Worm (Caenorhabditis elegans) whole organism, L4 larva: ENCODE measurements around the gene F18F11.4.

Source experiments
- F26F4.8 ChIP-seq: fragments of 200-800 bp; sonication (Bioruptor generic); conservative IDR thresholded peaks from 2 replicates; pipeline ENCODE4 v1.3.6; 2022; ENCODE audit warnings: missing genetic modification characterization, missing compliant biosample characterization
- F37D6.2 ChIP-seq: sonication (generic microtip); optimal IDR thresholded peaks from 2 replicates; lab custom pipeline; 2016; ENCODE audit warnings: mild to moderate bottlenecking, missing genetic modification characterization, missing compliant biosample characterization
- F44E2.7 ChIP-seq: fragments of 200-800 bp; sonication (Bioruptor generic); IDR thresholded peaks from 2 replicates; pipeline ENCODE4 v2.1.2; 2022; ENCODE audit warnings: missing genetic modification characterization, missing compliant biosample characterization
- R02D3.7 ChIP-seq: fragments of 150-350 bp; sonication (generic microtip); optimal IDR thresholded peaks from 3 replicates; lab custom pipeline; 2014; ENCODE audit warnings: missing biosample characterization, missing genetic modification characterization
- Y75B8A.6 ChIP-seq: fragments of 200-800 bp; sonication (Bioruptor generic); IDR thresholded peaks from 2 replicates; pipeline ENCODE4 v1.3.6; 2022; ENCODE audit warnings: missing genetic modification reagents, missing genetic modification characterization, missing compliant biosample characterization
- ZK337.2 ChIP-seq: fragments of 200-800 bp; sonication (Bioruptor generic); IDR thresholded peaks from 2 replicates; pipeline ENCODE4 v1.3.6; 2022; ENCODE audit warnings: missing genetic modification reagents, missing genetic modification characterization, missing compliant biosample characterization
- arid-1 ChIP-seq: fragments of 200-800 bp; sonication (Bioruptor generic); conservative IDR thresholded peaks from 2 replicates; pipeline ENCODE4 v1.3.6; 2022; ENCODE audit warnings: missing genetic modification reagents, missing genetic modification characterization, missing compliant biosample characterization
- attf-4 ChIP-seq: sonication (generic microtip); optimal IDR thresholded peaks from 3 replicates; lab custom pipeline; 2017; ENCODE audit warnings: missing biosample characterization, missing genetic modification characterization
- ceh-20 ChIP-seq: fragments of 200-800 bp; sonication (Bioruptor generic); IDR thresholded peaks from 2 replicates; pipeline ENCODE4 v1.3.6; 2022; ENCODE audit warnings: missing genetic modification reagents, missing genetic modification characterization, missing compliant biosample characterization
- ceh-44 ChIP-seq: fragments of 200-800 bp; sonication (Bioruptor generic); IDR thresholded peaks from 2 replicates; pipeline ENCODE4 v1.3.6; 2022; ENCODE audit warnings: missing genetic modification reagents, missing genetic modification characterization, missing compliant biosample characterization
- ceh-62 ChIP-seq: sonication (generic microtip); optimal IDR thresholded peaks from 2 replicates; lab custom pipeline; 2017; ENCODE audit warnings: missing biosample characterization, missing genetic modification characterization
- daf-16 ChIP-seq, 3 experiments: sonication (generic microtip); optimal IDR thresholded peaks; 2 replicates each; lab custom pipeline; 2016 to 2017; ENCODE audit warnings: missing genetic modification characterization in 3 of 3, missing genetic modification reagents in 3 of 3, mild to moderate bottlenecking in 2 of 3, missing compliant biosample characterization in 2 of 3, missing biosample characterization in 1 of 3, moderate library complexity in 1 of 3
- daf-8 ChIP-seq: fragments of 200-800 bp; sonication (Bioruptor generic); IDR thresholded peaks from 2 replicates; pipeline ENCODE4 v1.3.6; 2022; ENCODE audit warnings: missing genetic modification characterization, missing compliant biosample characterization
- dmd-6 ChIP-seq: fragments of 200-800 bp; sonication (Bioruptor generic); IDR thresholded peaks from 2 replicates; pipeline ENCODE4 v1.3.6; 2022; ENCODE audit warnings: missing genetic modification reagents, missing genetic modification characterization, missing compliant biosample characterization
- dmd-8 ChIP-seq: fragments of 200-800 bp; sonication (Bioruptor generic); IDR thresholded peaks from 2 replicates; pipeline ENCODE4 v1.3.6; 2022; ENCODE audit warnings: missing genetic modification characterization, missing compliant biosample characterization
- dmd-9 ChIP-seq: fragments of 200-800 bp; sonication (Bioruptor generic); IDR thresholded peaks from 2 replicates; pipeline ENCODE4 v1.3.6; 2022; ENCODE audit warnings: missing genetic modification reagents, missing genetic modification characterization, missing compliant biosample characterization
- dve-1 ChIP-seq: sonication (generic microtip); optimal IDR thresholded peaks from 2 replicates; lab custom pipeline; 2017; ENCODE audit warnings: antibody characterized with exemption, mild to moderate bottlenecking, missing genetic modification characterization, missing compliant biosample characterization; ENCODE audit not compliant: insufficient read depth
- egl-43 ChIP-seq: fragments of 200-800 bp; sonication (Bioruptor generic); IDR thresholded peaks from 2 replicates; pipeline ENCODE4 v1.3.6; 2022; ENCODE audit warnings: missing genetic modification reagents, missing genetic modification characterization, missing compliant biosample characterization
- fos-1 ChIP-seq: fragments of 150-350 bp; optimal IDR thresholded peaks from 2 replicates; lab custom pipeline; 2014; ENCODE audit warnings: missing biosample characterization, missing genetic modification characterization
- hif-1 ChIP-seq, 2 experiments: sonication (generic microtip); optimal IDR thresholded peaks; 2 replicates each; lab custom pipeline; 2016 to 2017; ENCODE audit warnings: missing compliant biosample characterization in 2 of 2, missing genetic modification characterization in 2 of 2, missing genetic modification reagents in 2 of 2, missing genotype in 2 of 2, mild to moderate bottlenecking in 1 of 2
- hlh-11 ChIP-seq: fragments of 200-800 bp; sonication (Bioruptor generic); optimal IDR thresholded peaks from 2 replicates; lab custom pipeline; 2018; ENCODE audit warnings: mild to moderate bottlenecking, missing genetic modification characterization, missing compliant biosample characterization
- hlh-30 ChIP-seq: sonication (generic microtip); optimal IDR thresholded peaks from 2 replicates; lab custom pipeline; 2017; ENCODE audit warnings: antibody characterized with exemption, mild to moderate bottlenecking, missing genetic modification characterization, missing compliant biosample characterization; ENCODE audit not compliant: insufficient read depth
- lin-1 ChIP-seq: fragments of 200-800 bp; sonication (Bioruptor generic); IDR thresholded peaks from 2 replicates; pipeline ENCODE4 v1.3.6; 2022; ENCODE audit warnings: missing genetic modification reagents, missing genetic modification characterization, missing compliant biosample characterization
- lin-13 ChIP-seq: fragments of 150-350 bp; optimal IDR thresholded peaks from 2 replicates; lab custom pipeline; 2014; ENCODE audit warnings: missing biosample characterization, missing genetic modification reagents, missing genetic modification characterization
- lin-29 ChIP-seq: fragments of 200-800 bp; sonication (Bioruptor generic); IDR thresholded peaks from 2 replicates; pipeline ENCODE4 v1.3.6; 2022; ENCODE audit warnings: missing genetic modification reagents, missing genetic modification characterization, missing compliant biosample characterization
- lin-38 ChIP-seq: fragments of 200-800 bp; sonication (Bioruptor generic); IDR thresholded peaks from 2 replicates; pipeline ENCODE4 v1.3.6; 2022; ENCODE audit warnings: missing genetic modification reagents, missing genetic modification characterization, missing compliant biosample characterization
- mdl-1 ChIP-seq, 2 experiments: fragments of 150-350 bp in 1 of 2; sonication (generic microtip) in 1 of 2; optimal IDR thresholded peaks; 2 replicates each; lab custom pipeline; 2014 to 2017; ENCODE audit warnings: missing biosample characterization in 2 of 2, missing genetic modification characterization in 2 of 2
- mdt-29 ChIP-seq: fragments of 200-800 bp; sonication (Bioruptor generic); IDR thresholded peaks from 2 replicates; pipeline ENCODE4 v1.3.6; 2022; ENCODE audit warnings: missing genetic modification reagents, missing genetic modification characterization, missing compliant biosample characterization
- mxl-3 ChIP-seq: fragments of 200-800 bp; sonication (Bioruptor generic); optimal IDR thresholded peaks from 2 replicates; lab custom pipeline; 2018; ENCODE audit warnings: mild to moderate bottlenecking, missing genetic modification characterization, missing compliant biosample characterization
- nhr-10 ChIP-seq: fragments of 150-350 bp; optimal IDR thresholded peaks from 2 replicates; lab custom pipeline; 2014; ENCODE audit warnings: missing biosample characterization, missing genetic modification characterization
- nhr-102 ChIP-seq: sonication (generic microtip); optimal IDR thresholded peaks from 2 replicates; lab custom pipeline; 2016; ENCODE audit warnings: mild to moderate bottlenecking, missing genetic modification characterization, moderate library complexity, missing compliant biosample characterization
- nhr-11 ChIP-seq: fragments of 150-350 bp; optimal IDR thresholded peaks from 2 replicates; lab custom pipeline; 2014; ENCODE audit warnings: missing biosample characterization, missing genetic modification characterization
- nhr-111 ChIP-seq: fragments of 200-800 bp; sonication (Bioruptor generic); optimal IDR thresholded peaks from 2 replicates; lab custom pipeline; 2018; ENCODE audit warnings: mild to moderate bottlenecking, missing genetic modification characterization, missing compliant biosample characterization
- nhr-25 ChIP-seq: sonication (generic microtip); optimal IDR thresholded peaks from 2 replicates; lab custom pipeline; 2017; ENCODE audit warnings: missing genetic modification characterization, mild to moderate bottlenecking, missing compliant biosample characterization, antibody characterized with exemption, moderate library complexity, borderline replicate concordance; ENCODE audit not compliant: insufficient read depth
- nhr-42 ChIP-seq: fragments of 200-800 bp; sonication (Bioruptor generic); IDR thresholded peaks from 2 replicates; pipeline ENCODE4 v1.3.6; 2022; ENCODE audit warnings: missing genetic modification characterization, missing compliant biosample characterization
- pha-4 ChIP-seq, 2 experiments: fragments of 150-350 bp in 1 of 2; fragments of 200-800 bp in 1 of 2; sonication (Bioruptor generic) in 1 of 2; IDR thresholded peaks in 1 of 2; optimal IDR thresholded peaks in 1 of 2; 2 replicates each; pipeline versions ENCODE4 v1.3.6 to Lab custom; 2014 to 2022; ENCODE audit warnings: missing genetic modification characterization in 2 of 2, missing genetic modification reagents in 2 of 2, missing biosample characterization in 1 of 2, missing compliant biosample characterization in 1 of 2
- php-3 ChIP-seq: fragments of 200-800 bp; sonication (Bioruptor generic); IDR thresholded peaks from 2 replicates; pipeline ENCODE4 v1.3.6; 2022; ENCODE audit warnings: missing genetic modification reagents, missing genetic modification characterization, missing compliant biosample characterization
- pqm-1 ChIP-seq: sonication (generic microtip); optimal IDR thresholded peaks from 2 replicates; lab custom pipeline; 2017; ENCODE audit warnings: missing biosample characterization, missing genetic modification characterization
- saeg-2 ChIP-seq: fragments of 200-800 bp; sonication (Bioruptor generic); IDR thresholded peaks from 2 replicates; pipeline ENCODE4 v1.3.6; 2022; ENCODE audit warnings: missing genetic modification reagents, missing genetic modification characterization, missing compliant biosample characterization
- skn-1 ChIP-seq: fragments of 150-350 bp; optimal IDR thresholded peaks from 2 replicates; lab custom pipeline; 2014; ENCODE audit warnings: missing biosample characterization, missing genetic modification characterization
- snpc-4 ChIP-seq: fragments of 150-350 bp; optimal IDR thresholded peaks from 2 replicates; lab custom pipeline; 2014; ENCODE audit warnings: missing biosample characterization, missing genetic modification characterization
- spr-1 ChIP-seq: sonication (generic microtip); optimal IDR thresholded peaks from 2 replicates; lab custom pipeline; 2016; ENCODE audit warnings: mild to moderate bottlenecking, missing genetic modification characterization, missing compliant biosample characterization
- tag-97 ChIP-seq: fragments of 200-800 bp; sonication (Bioruptor generic); IDR thresholded peaks from 2 replicates; pipeline ENCODE4 v1.3.6; 2022; ENCODE audit warnings: missing genetic modification characterization, missing compliant biosample characterization
- vab-7 ChIP-seq: fragments of 200-800 bp; sonication (Bioruptor generic); IDR thresholded peaks from 2 replicates; pipeline ENCODE4 v1.3.6; 2022; ENCODE audit warnings: missing genetic modification reagents, missing genetic modification characterization, missing compliant biosample characterization
- zag-1 ChIP-seq: fragments of 150-350 bp; optimal IDR thresholded peaks from 2 replicates; lab custom pipeline; 2014; ENCODE audit warnings: missing biosample characterization, missing genetic modification characterization
- zfp-2 ChIP-seq: sonication (generic microtip); optimal IDR thresholded peaks from 2 replicates; lab custom pipeline; 2016; ENCODE audit warnings: mild to moderate bottlenecking, missing genetic modification characterization, missing compliant biosample characterization
- zip-11 ChIP-seq: fragments of 200-800 bp; sonication (Bioruptor generic); IDR thresholded peaks from 2 replicates; pipeline ENCODE4 v1.3.6; 2022; ENCODE audit warnings: missing genetic modification characterization, missing compliant biosample characterization
- ztf-7 ChIP-seq: fragments of 150-350 bp; optimal IDR thresholded peaks from 2 replicates; lab custom pipeline; 2014; ENCODE audit warnings: missing biosample characterization, missing genetic modification characterization

F18F11.4 gene

DNA sequence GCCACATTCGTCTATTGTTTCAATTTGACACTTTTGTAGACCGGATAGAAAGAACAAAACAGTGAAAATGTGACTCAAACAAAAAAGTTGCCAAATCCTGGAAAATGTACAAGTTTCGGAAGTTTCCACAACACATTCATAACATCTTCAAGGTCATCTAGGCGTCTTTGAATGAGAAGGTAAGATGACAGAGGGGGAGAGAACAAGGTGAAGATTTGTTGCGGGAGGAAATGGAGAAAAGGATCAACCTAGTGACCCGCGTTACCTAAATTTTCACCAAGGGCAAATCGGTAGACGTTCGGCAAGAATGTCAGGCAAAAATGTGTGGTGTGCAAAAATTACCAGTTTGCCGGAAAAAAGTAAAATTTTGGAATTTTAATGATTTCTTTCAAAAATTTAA is 47.2 kb downstream of the F18F11.4 start:
- TF ChIP-seq pqm-1 (tag; lab: Kevin White, UChicago), result no peak
- no peak for TF ChIP-seq zip-11
- no peak for TF ChIP-seq skn-1 (tag; lab: Kevin White, UChicago)
- TF ChIP-seq mdl-1 (tag; optimal IDR thresholded peaks at IDR 0.05; lab: Kevin White, UChicago), result no peak
- no peak for TF ChIP-seq R02D3.7 (tag; lab: Kevin White, UChicago)
- TF ChIP-seq dmd-8 (GFP tag; lab: Robert Waterston, UW), result no peak
- TF ChIP-seq lin-38, result no peak
- TF ChIP-seq attf-4 (tag; lab: Kevin White, UChicago), result no peak
- TF ChIP-seq mdt-29 (GFP tag; lab: Robert Waterston, UW), result no peak
- no peak for TF ChIP-seq arid-1 (GFP tag; lab: Robert Waterston, UW)
- TF ChIP-seq ceh-62 (tag; lab: Kevin White, UChicago), result no peak
- no peak for TF ChIP-seq nhr-102 (tag; lab: Kevin White, UChicago)
- no peak for TF ChIP-seq dmd-9 (GFP tag; lab: Robert Waterston, UW)
- TF ChIP-seq mxl-3 (GFP tag; lab: Kevin White, UChicago), result no peak
- TF ChIP-seq nhr-10 (tag; lab: Kevin White, UChicago), result no peak
- TF ChIP-seq nhr-11 (tag; lab: Kevin White, UChicago), result no peak
- no peak for TF ChIP-seq pha-4 (GFP tag; IDR thresholded peaks at IDR 0.05; lab: Robert Waterston, UW)
- TF ChIP-seq pha-4 (tag; optimal IDR thresholded peaks at IDR 0.05; lab: Kevin White, UChicago), result no peak
- no peak for TF ChIP-seq daf-16 (GFP tag; optimal IDR thresholded peaks at IDR 0.05; lab: Kevin White, UChicago)
- no peak for TF ChIP-seq daf-16 (tag; optimal IDR thresholded peaks at IDR 0.05; lab: Kevin White, UChicago)
- TF ChIP-seq nhr-111 (GFP tag; lab: Kevin White, UChicago), result no peak

DNA sequence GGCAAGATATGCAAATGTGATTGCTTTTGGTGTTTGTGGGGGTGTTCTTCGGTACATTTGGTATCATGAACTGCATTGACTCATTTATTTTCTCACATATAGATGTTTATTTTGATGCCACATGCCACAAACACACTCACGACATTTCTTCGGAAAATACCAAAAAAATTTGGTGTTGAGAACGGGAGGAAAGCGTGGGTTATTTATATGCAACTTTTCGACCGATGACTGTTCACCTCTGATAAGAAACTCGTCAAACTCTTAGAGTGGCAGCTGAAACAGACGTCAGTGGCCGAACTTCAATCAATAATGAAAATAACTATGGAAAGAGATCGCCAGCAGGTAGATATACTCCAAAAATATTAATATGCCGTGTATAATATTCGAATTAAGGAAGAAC is 47.7 kb downstream of the F18F11.4 start:
- no peak for TF ChIP-seq zfp-2
- no peak for TF ChIP-seq ztf-7 (tag; lab: Kevin White, UChicago)
- TF ChIP-seq lin-1, result no peak
- no peak for TF ChIP-seq lin-29 (GFP tag; lab: Robert Waterston, UW)
- TF ChIP-seq Y75B8A.6 (GFP tag; lab: Robert Waterston, UW), result no peak
- TF ChIP-seq hlh-30 (tag; lab: Kevin White, UChicago), result peak; percentile 32
- no peak for TF ChIP-seq hif-1 (tag; optimal IDR thresholded peaks at IDR 0.05; lab: Kevin White, UChicago)
- no peak for TF ChIP-seq php-3 (GFP tag; lab: Robert Waterston, UW)
- peak; percentile 43; the same call in 1 of the 2 replicates for TF ChIP-seq dmd-6 (GFP tag; lab: Robert Waterston, UW)
- TF ChIP-seq zip-11, result no peak
- TF ChIP-seq ZK337.2, result no peak
- TF ChIP-seq nhr-25 (tag; lab: Kevin White, UChicago), result no peak
- no peak for TF ChIP-seq ceh-44 (GFP tag; lab: Robert Waterston, UW)
- no peak for TF ChIP-seq daf-8 (GFP tag; lab: Robert Waterston, UW)
- no peak for TF ChIP-seq egl-43 (GFP tag; lab: Robert Waterston, UW)
- TF ChIP-seq F26F4.8 (GFP tag; lab: Robert Waterston, UW), result no peak
- no peak for TF ChIP-seq vab-7
- TF ChIP-seq nhr-42 (GFP tag; lab: Robert Waterston, UW), result no peak
- TF ChIP-seq fos-1 (tag; lab: Kevin White, UChicago), result no peak
- TF ChIP-seq hlh-11 (tag; lab: Kevin White, UChicago), result peak; percentile 32
- TF ChIP-seq ceh-62 (tag; lab: Kevin White, UChicago), result no peak
- no peak for TF ChIP-seq saeg-2 (GFP tag; lab: Robert Waterston, UW)
- no peak for TF ChIP-seq tag-97 (GFP tag; lab: Robert Waterston, UW)
- no peak for TF ChIP-seq snpc-4 (tag; lab: Kevin White, UChicago)
- no peak for TF ChIP-seq F37D6.2 (tag; lab: Kevin White, UChicago)
- TF ChIP-seq lin-13 (GFP tag; lab: Kevin White, UChicago), result no peak
- TF ChIP-seq pqm-1 (tag; lab: Kevin White, UChicago), result peak; percentile 69
- no peak for TF ChIP-seq ceh-20
- TF ChIP-seq spr-1, result no peak
- no peak for TF ChIP-seq zag-1
- no peak for TF ChIP-seq daf-16 (GFP tag; optimal IDR thresholded peaks at IDR 0.05; lab: Kevin White, UChicago)
- peak; percentile 81 for TF ChIP-seq daf-16 (tag; optimal IDR thresholded peaks at IDR 0.05; lab: Kevin White, UChicago)
- TF ChIP-seq nhr-102 (tag; lab: Kevin White, UChicago), result no peak
- peak; percentile 15 for TF ChIP-seq dve-1 (tag; lab: Kevin White, UChicago)
- no peak for TF ChIP-seq F44E2.7 (GFP tag; lab: Robert Waterston, UW)
- TF ChIP-seq R02D3.7 (tag; lab: Kevin White, UChicago), result no peak
- TF ChIP-seq lin-38, result peak; percentile 32; the same call in 1 of the 2 replicates
